Fruit fly (Drosophila melanogaster): ENCODE data around the gene Tgs1.

The Tgs1 gene

dm6 chr3R:18295262-18295944 is 40.1 kb downstream of the Tgs1 start (continued):
- TF ChIP-seq CG4328 (GFP tag; optimal IDR thresholded peaks at IDR 0.05) (no peak), ro (GFP tag; IDR thresholded peaks at IDR 0.05) (no peak), Hsf (GFP tag; optimal IDR thresholded peaks at IDR 0.05) (peak; percentile 5), lab (GFP tag; optimal IDR thresholded peaks at IDR 0.05) (peak; percentile 26), br (optimal IDR thresholded peaks at IDR 0.05) (no peak), ken (GFP tag; IDR thresholded peaks at IDR 0.05) (no peak), CG1647 (GFP tag; optimal IDR thresholded peaks at IDR 0.05) (no peak), bab2 (GFP tag; optimal IDR thresholded peaks at IDR 0.05) (no peak), sima (GFP tag; optimal IDR thresholded peaks at IDR 0.05) (no peak), mld (GFP tag; IDR thresholded peaks at IDR 0.05; ENCODE audit: partially characterized antibody) (0 out of 3 replicates have a peak, but pooled peaks have one; percentile 53), gt (GFP tag; IDR thresholded peaks at IDR 0.05) (no peak), CG4617 (GFP tag; optimal IDR thresholded peaks at IDR 0.05; ENCODE audit: borderline replicate concordance) (no peak), CG12769 (tag; optimal IDR thresholded peaks at IDR 0.05) (no peak), pita (GFP tag; optimal IDR thresholded peaks at IDR 0.05) (no peak), Hr39 (optimal IDR thresholded peaks at IDR 0.05) (no peak), CG13624 (GFP tag; optimal IDR thresholded peaks at IDR 0.05) (no peak), CG13894 (tag; optimal IDR thresholded peaks at IDR 0.05) (no peak), Oli (tag; optimal IDR thresholded peaks at IDR 0.05) (peak; percentile 38), zen2 (GFP tag; IDR thresholded peaks at IDR 0.05; ENCODE audit: partially characterized antibody) (no peak), nau (GFP tag; optimal IDR thresholded peaks at IDR 0.05) (no peak), CG11723 (GFP tag; optimal IDR thresholded peaks at IDR 0.05) (no peak), CG18599 (GFP tag; optimal IDR thresholded peaks at IDR 0.05) (no peak), CG1024 (GFP tag; IDR thresholded peaks at IDR 0.05) (no peak), nmo (GFP tag; optimal IDR thresholded peaks at IDR 0.05) (no peak), bigmax (GFP tag; optimal IDR thresholded peaks at IDR 0.05) (no peak), trh (GFP tag; optimal IDR thresholded peaks at IDR 0.05) (no peak), CG6791 (GFP tag; IDR thresholded peaks at IDR 0.05; ENCODE audit: partially characterized antibody) (peak; percentile 59; the same call in 2 of the 3 replicates), CG2712 (tag; optimal IDR thresholded peaks at IDR 0.05) (peak; percentile 21), bsh (GFP tag; optimal IDR thresholded peaks at IDR 0.05) (peak in 1 of 2 experiments; percentile 18), CG2875 (GFP tag; optimal IDR thresholded peaks at IDR 0.05) (no peak), ranshi (GFP tag; IDR thresholded peaks at IDR 0.05) (no peak), Ets65A (GFP tag) (no peak), sqz (GFP tag; optimal IDR thresholded peaks at IDR 0.05) (no peak), twi (tag; optimal IDR thresholded peaks at IDR 0.05) (no peak), CG16813 (GFP tag; IDR thresholded peaks at IDR 0.05; ENCODE audit: partially characterized antibody) (peak; percentile 50; the same call in 2 of the 3 replicates), pfk (GFP tag; optimal IDR thresholded peaks at IDR 0.05) (no peak), CG15601 (tag; optimal IDR thresholded peaks at IDR 0.05) (no peak), fd102C (GFP tag; optimal IDR thresholded peaks at IDR 0.05) (no peak), CG17912 (GFP tag; optimal IDR thresholded peaks at IDR 0.05) (no peak), klu (GFP tag; IDR thresholded peaks at IDR 0.05) (no peak), ERR (GFP tag; optimal IDR thresholded peaks at IDR 0.05) (no peak), trem (tag; optimal IDR thresholded peaks at IDR 0.05) (no peak), slou (GFP tag; optimal IDR thresholded peaks at IDR 0.05) (no peak), ems (GFP tag; optimal IDR thresholded peaks at IDR 0.05) (no peak), CG30431 (GFP tag; optimal IDR thresholded peaks at IDR 0.05) (no peak), Nf-YC (tag; optimal IDR thresholded peaks at IDR 0.05) (peak; percentile 21), B-H1 (GFP tag; IDR thresholded peaks at IDR 0.05) (no peak), ftz-f1 (GFP tag; optimal IDR thresholded peaks at IDR 0.05) (no peak), HLH3B (GFP tag; IDR thresholded peaks at IDR 0.05) (no peak), CG17385 (GFP tag; optimal IDR thresholded peaks at IDR 0.05) (peak; percentile 26)
